Worm (Caenorhabditis elegans): ENCODE data around the gene bath-29.

DNA sequence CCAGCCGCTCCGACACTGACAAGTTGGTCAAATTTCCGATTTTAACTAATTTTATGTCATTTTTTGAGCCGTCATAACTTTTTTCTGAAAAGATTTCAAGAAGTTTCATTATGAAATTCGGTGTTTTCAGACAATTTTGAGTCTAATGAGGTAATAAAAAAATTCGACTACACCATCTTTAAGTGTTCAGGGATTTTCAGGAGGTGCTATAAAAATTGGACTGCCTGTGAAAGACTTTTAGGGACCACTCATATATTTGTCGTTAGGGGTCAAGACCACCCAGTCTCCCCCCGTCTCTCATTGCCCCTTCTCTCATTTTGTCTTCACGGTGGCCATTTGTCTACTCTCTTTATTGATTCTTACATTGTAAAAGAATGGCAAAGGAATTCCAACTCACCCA lies 26.4 kb downstream of the bath-29 start, which contains the start of gene bath-10:
- no peak for TF ChIP-seq T22C8.4 (GFP tag; IDR thresholded peaks at IDR 0.05)
- TF ChIP-seq ztf-29 (GFP tag; IDR thresholded peaks at IDR 0.05): no peak
